Worm (Caenorhabditis elegans) whole organism, L2 larva: ENCODE data around the gene ntc-1.

Source experiments
- C34F6.9 ChIP-seq: fragments of 150-350 bp; optimal IDR thresholded peaks from 2 replicates; lab custom pipeline; 2014; ENCODE audit warnings: missing biosample characterization, missing genetic modification characterization
- F13H6.1 ChIP-seq: sonication (generic microtip); optimal IDR thresholded peaks from 2 replicates; lab custom pipeline; 2016; ENCODE audit warnings: missing genetic modification characterization, missing compliant biosample characterization
- R02D3.7 ChIP-seq: fragments of 150-350 bp; optimal IDR thresholded peaks from 2 replicates; lab custom pipeline; 2014; ENCODE audit warnings: missing biosample characterization, missing genetic modification characterization
- Y55F3AM.14 ChIP-seq: fragments of 200-800 bp; sonication (Bioruptor generic); optimal IDR thresholded peaks from 2 replicates; lab custom pipeline; 2018; ENCODE audit warnings: mild to moderate bottlenecking, missing genetic modification characterization, missing compliant biosample characterization
- ZK546.5 ChIP-seq: sonication (generic microtip); optimal IDR thresholded peaks from 2 replicates; lab custom pipeline; 2017; ENCODE audit warnings: missing biosample characterization, missing genetic modification characterization
- alr-1 ChIP-seq: fragments of 150-350 bp; optimal IDR thresholded peaks from 2 replicates; lab custom pipeline; 2014; ENCODE audit warnings: missing biosample characterization, missing genetic modification characterization
- aly-2 ChIP-seq: fragments of 150-350 bp; optimal IDR thresholded peaks from 2 replicates; lab custom pipeline; 2014; ENCODE audit warnings: missing biosample characterization, missing genetic modification characterization
- blmp-1 ChIP-seq: sonication (generic microtip); optimal IDR thresholded peaks from 2 replicates; lab custom pipeline; 2017; ENCODE audit warnings: missing genetic modification characterization, mild to moderate bottlenecking, missing compliant biosample characterization, antibody characterized with exemption, moderate library complexity; ENCODE audit not compliant: insufficient read depth
- ceh-16 ChIP-seq: fragments of 150-350 bp; optimal IDR thresholded peaks from 2 replicates; lab custom pipeline; 2014; ENCODE audit warnings: missing biosample characterization, missing genetic modification characterization
- crh-2 ChIP-seq: sonication (generic microtip); optimal IDR thresholded peaks from 2 replicates; lab custom pipeline; 2017; ENCODE audit warnings: missing biosample characterization, missing genetic modification characterization
- dmd-4 ChIP-seq: sonication (generic microtip); optimal IDR thresholded peaks from 2 replicates; lab custom pipeline; 2017; ENCODE audit warnings: missing biosample characterization, missing genetic modification characterization
- egl-27 ChIP-seq: sonication (generic microtip); optimal IDR thresholded peaks from 3 replicates; lab custom pipeline; 2017; ENCODE audit warnings: missing biosample characterization, missing genetic modification reagents, missing genetic modification characterization
- elt-1 ChIP-seq: fragments of 150-350 bp; optimal IDR thresholded peaks from 2 replicates; lab custom pipeline; 2014; ENCODE audit warnings: missing biosample characterization, missing genetic modification characterization
- fos-1 ChIP-seq: fragments of 150-350 bp; optimal IDR thresholded peaks from 2 replicates; lab custom pipeline; 2014; ENCODE audit warnings: missing biosample characterization, missing genetic modification characterization
- gmeb-1 ChIP-seq: fragments of 150-350 bp; optimal IDR thresholded peaks from 2 replicates; lab custom pipeline; 2014; ENCODE audit warnings: missing biosample characterization, missing genetic modification characterization
- lin-11 ChIP-seq: fragments of 150-350 bp; sonication (generic microtip); optimal IDR thresholded peaks from 2 replicates; lab custom pipeline; 2014; ENCODE audit warnings: missing biosample characterization, missing genetic modification characterization, inconsistent platforms, mixed read lengths
- lin-13 ChIP-seq: fragments of 150-350 bp; optimal IDR thresholded peaks from 2 replicates; lab custom pipeline; 2014; ENCODE audit warnings: missing biosample characterization, missing genetic modification reagents, missing genetic modification characterization
- lin-39 ChIP-seq: fragments of 150-350 bp; optimal IDR thresholded peaks from 2 replicates; lab custom pipeline; 2014; ENCODE audit warnings: missing biosample characterization, missing genetic modification reagents, missing genetic modification characterization
- lsy-2 ChIP-seq, 2 experiments: fragments of 150-350 bp in 1 of 2; sonication (generic microtip) in 1 of 2; optimal IDR thresholded peaks; 2 replicates each; lab custom pipeline; 2014 to 2017; ENCODE audit warnings: missing biosample characterization in 2 of 2, missing genetic modification characterization in 2 of 2
- mab-5 ChIP-seq: fragments of 150-350 bp; optimal IDR thresholded peaks from 2 replicates; lab custom pipeline; 2014; ENCODE audit warnings: missing biosample characterization, missing genetic modification characterization
- mbf-1 ChIP-seq: sonication (generic microtip); optimal IDR thresholded peaks from 2 replicates; lab custom pipeline; 2017; ENCODE audit warnings: missing biosample characterization, missing genetic modification characterization
- nhr-11 ChIP-seq: fragments of 150-350 bp; optimal IDR thresholded peaks from 2 replicates; lab custom pipeline; 2014; ENCODE audit warnings: missing biosample characterization, missing genetic modification characterization
- nhr-12 ChIP-seq: fragments of 150-350 bp; optimal IDR thresholded peaks from 2 replicates; lab custom pipeline; 2014; ENCODE audit warnings: missing biosample characterization, missing genetic modification characterization
- nhr-129 ChIP-seq: fragments of 150-350 bp; optimal IDR thresholded peaks from 2 replicates; lab custom pipeline; 2014; ENCODE audit warnings: missing biosample characterization, missing genetic modification characterization
- nhr-21 ChIP-seq: fragments of 150-350 bp; optimal IDR thresholded peaks from 2 replicates; lab custom pipeline; 2014; ENCODE audit warnings: missing biosample characterization, missing genetic modification characterization
- nhr-237 ChIP-seq: fragments of 150-350 bp; optimal IDR thresholded peaks from 2 replicates; lab custom pipeline; 2014; ENCODE audit warnings: missing biosample characterization, missing genetic modification characterization
- nhr-25 ChIP-seq: fragments of 150-350 bp; sonication (generic microtip); optimal IDR thresholded peaks from 3 replicates; lab custom pipeline; 2014; ENCODE audit warnings: missing biosample characterization, missing genetic modification characterization
- nhr-6 ChIP-seq: fragments of 150-350 bp; optimal IDR thresholded peaks from 2 replicates; lab custom pipeline; 2014; ENCODE audit warnings: missing biosample characterization, missing genetic modification characterization
- nhr-77 ChIP-seq: fragments of 150-350 bp; optimal IDR thresholded peaks from 2 replicates; lab custom pipeline; 2014; ENCODE audit warnings: missing biosample characterization, missing genetic modification characterization
- peb-1 ChIP-seq: fragments of 150-350 bp; optimal IDR thresholded peaks from 2 replicates; lab custom pipeline; 2014; ENCODE audit warnings: missing biosample characterization, missing genetic modification characterization
- sma-3 ChIP-seq: sonication (generic microtip); optimal IDR thresholded peaks from 2 replicates; lab custom pipeline; 2016; ENCODE audit warnings: missing genetic modification reagents, missing genetic modification characterization, missing compliant biosample characterization
- sma-9 ChIP-seq, 2 experiments: fragments of 150-350 bp in 1 of 2; sonication (generic microtip) in 1 of 2; optimal IDR thresholded peaks; 2 replicates each; lab custom pipeline; 2014 to 2016; ENCODE audit warnings: missing genetic modification characterization in 2 of 2, mild to moderate bottlenecking in 1 of 2, missing biosample characterization in 1 of 2, missing compliant biosample characterization in 1 of 2, missing genetic modification reagents in 1 of 2, moderate library complexity in 1 of 2
- unc-39 ChIP-seq: fragments of 150-350 bp; optimal IDR thresholded peaks from 2 replicates; lab custom pipeline; 2014; ENCODE audit warnings: missing biosample characterization, missing genetic modification characterization
- unc-55 ChIP-seq: fragments of 150-350 bp; sonication (generic microtip); optimal IDR thresholded peaks from 3 replicates; lab custom pipeline; 2014; ENCODE audit warnings: missing biosample characterization, missing genetic modification reagents, missing genetic modification characterization
- unc-62 ChIP-seq: fragments of 150-350 bp; optimal IDR thresholded peaks from 2 replicates; lab custom pipeline; 2014; ENCODE audit warnings: missing biosample characterization, missing genetic modification reagents, missing genetic modification characterization
- zag-1 ChIP-seq: fragments of 150-350 bp; optimal IDR thresholded peaks from 2 replicates; lab custom pipeline; 2014; ENCODE audit warnings: missing biosample characterization, missing genetic modification characterization
- ztf-11 ChIP-seq: sonication (generic microtip); optimal IDR thresholded peaks from 2 replicates; lab custom pipeline; 2017; ENCODE audit warnings: missing biosample characterization, missing genetic modification characterization

Gene ntc-1

DNA sequence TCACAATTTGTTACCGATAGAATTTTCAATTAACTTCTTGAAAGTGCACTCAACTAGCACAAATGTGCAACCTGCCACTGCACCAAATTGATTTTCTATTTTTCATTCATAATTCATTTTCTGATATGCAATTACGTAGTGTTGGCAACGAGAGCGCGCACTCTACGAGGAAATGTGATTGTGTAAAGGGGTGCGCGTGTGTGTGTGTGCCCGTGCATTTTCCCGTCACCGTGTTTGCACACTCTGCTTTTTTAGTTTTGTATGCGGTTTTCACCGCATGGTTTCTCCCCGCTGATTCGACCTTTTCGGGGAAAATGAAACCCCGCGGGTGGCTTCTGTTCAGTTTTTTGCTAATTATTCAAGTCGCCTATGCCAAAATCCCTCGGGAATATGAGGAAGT lies 24.3 kb downstream of the ntc-1 start, which contains the start of gene T07F12.2:
TSS of gene T07F12.2 (plus strand) at position 87 of the 400 bp plus-strand sequence.
- TF ChIP-seq alr-1 (tag; lab: Kevin White, UChicago): no peak
- no peak for TF ChIP-seq mab-5
- no peak for TF ChIP-seq unc-62 (GFP tag; lab: Kevin White, UChicago)
- TF ChIP-seq crh-2 (tag; lab: Kevin White, UChicago): peak; percentile 0
- no peak for TF ChIP-seq dmd-4 (tag; lab: Kevin White, UChicago)
- TF ChIP-seq peb-1: no peak
- TF ChIP-seq blmp-1 (tag; lab: Kevin White, UChicago): no peak
- no peak for TF ChIP-seq elt-1 (tag; lab: Kevin White, UChicago)
- no peak for TF ChIP-seq zag-1 (tag; lab: Kevin White, UChicago)
- TF ChIP-seq unc-55 (GFP tag; lab: Kevin White, UChicago): peak; percentile 30
- TF ChIP-seq aly-2: no peak
- no peak for TF ChIP-seq ztf-11
- TF ChIP-seq gmeb-1 (tag; lab: Kevin White, UChicago): peak; percentile 10
- peak; percentile 39 for TF ChIP-seq sma-9 (GFP tag; optimal IDR thresholded peaks at IDR 0.05; lab: Kevin White, UChicago)
- TF ChIP-seq sma-9 (tag; optimal IDR thresholded peaks at IDR 0.05; lab: Kevin White, UChicago): no peak
- peak in 1 of 2 experiments; percentile 38 for TF ChIP-seq lsy-2 (tag; optimal IDR thresholded peaks at IDR 0.05; lab: Kevin White, UChicago)
- no peak for TF ChIP-seq ZK546.5
- TF ChIP-seq nhr-11 (tag; lab: Kevin White, UChicago): no peak
- no peak for TF ChIP-seq egl-27
- TF ChIP-seq lin-11: no peak
- TF ChIP-seq F13H6.1 (tag; lab: Kevin White, UChicago): peak; percentile 3
- peak; percentile 4 for TF ChIP-seq ceh-16
- TF ChIP-seq nhr-129 (tag; lab: Kevin White, UChicago): peak; percentile 20

DNA sequence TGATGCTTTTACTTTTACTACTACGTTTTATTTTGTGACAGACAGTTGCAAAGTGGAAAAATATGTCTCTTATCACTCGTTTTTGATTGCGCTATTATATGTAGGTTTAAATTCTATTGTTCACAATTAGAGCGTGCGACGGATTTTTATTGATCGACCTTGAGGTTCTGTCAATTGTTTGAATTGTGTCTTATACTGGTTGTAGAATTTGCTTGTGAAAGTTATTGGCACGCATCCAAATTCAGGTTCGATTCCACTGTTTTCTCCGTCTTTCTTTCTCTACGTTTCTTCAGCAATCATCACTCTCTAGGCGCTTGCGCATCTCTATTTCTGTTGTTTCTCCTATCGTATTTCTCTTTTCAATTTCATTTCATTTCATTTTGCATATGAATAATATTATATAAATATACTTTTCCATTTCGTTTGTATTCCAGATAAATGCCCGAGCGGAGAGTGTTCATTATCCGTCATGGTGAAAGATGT lies 27.8 kb downstream of the ntc-1 start, which contains the start of gene T07F12.1:
TSS of gene T07F12.1 (plus strand) at position 433 of the 483 bp plus-strand sequence.
- no peak for TF ChIP-seq C34F6.9
- TF ChIP-seq nhr-25: peak; percentile 58
- peak; percentile 72 for TF ChIP-seq blmp-1 (tag; lab: Kevin White, UChicago)
- peak in 1 of 2 experiments; percentile 12 for TF ChIP-seq lsy-2 (tag; optimal IDR thresholded peaks at IDR 0.05; lab: Kevin White, UChicago)
- peak; percentile 24 for TF ChIP-seq fos-1 (tag; lab: Kevin White, UChicago)
- peak; percentile 32 for TF ChIP-seq gmeb-1 (tag; lab: Kevin White, UChicago)
- TF ChIP-seq sma-9 (GFP tag; optimal IDR thresholded peaks at IDR 0.05; lab: Kevin White, UChicago): peak; percentile 19
- no peak for TF ChIP-seq sma-9 (tag; optimal IDR thresholded peaks at IDR 0.05; lab: Kevin White, UChicago)
- TF ChIP-seq F13H6.1 (tag; lab: Kevin White, UChicago): no peak
- no peak for TF ChIP-seq dmd-4 (tag; lab: Kevin White, UChicago)
- peak; percentile 38 for TF ChIP-seq sma-3 (GFP tag; lab: Kevin White, UChicago)
- TF ChIP-seq nhr-6 (tag; lab: Kevin White, UChicago): no peak

DNA sequence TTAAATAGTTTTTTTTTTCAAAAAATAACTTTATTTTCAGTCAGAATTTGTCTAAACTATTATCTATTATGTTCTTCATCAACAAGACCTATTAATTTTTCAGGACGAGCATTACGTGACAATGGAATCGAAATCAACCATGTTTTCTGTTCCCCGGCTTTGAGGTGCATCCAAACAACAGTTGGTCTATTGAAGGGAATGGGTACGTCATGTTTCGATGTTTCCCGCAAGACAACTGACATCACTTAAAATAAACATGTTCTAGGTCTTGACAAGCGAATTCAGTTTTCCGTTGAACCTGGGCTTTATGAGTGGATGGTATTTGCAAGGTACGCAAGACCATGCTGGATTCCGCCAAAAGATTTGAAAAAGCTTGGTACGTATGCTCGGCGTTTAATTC lies 29.3 kb downstream of the ntc-1 start:
- TF ChIP-seq unc-39 (tag; lab: Kevin White, UChicago): no peak
- TF ChIP-seq unc-62 (GFP tag; lab: Kevin White, UChicago): no peak
- peak; percentile 3 for TF ChIP-seq sma-9 (GFP tag; optimal IDR thresholded peaks at IDR 0.05; lab: Kevin White, UChicago)
- TF ChIP-seq sma-9 (tag; optimal IDR thresholded peaks at IDR 0.05; lab: Kevin White, UChicago): no peak
- TF ChIP-seq F13H6.1 (tag; lab: Kevin White, UChicago): peak; percentile 43
- TF ChIP-seq ztf-11: no peak
- peak; percentile 56 for TF ChIP-seq nhr-129 (tag; lab: Kevin White, UChicago)
- TF ChIP-seq lin-11: no peak

DNA sequence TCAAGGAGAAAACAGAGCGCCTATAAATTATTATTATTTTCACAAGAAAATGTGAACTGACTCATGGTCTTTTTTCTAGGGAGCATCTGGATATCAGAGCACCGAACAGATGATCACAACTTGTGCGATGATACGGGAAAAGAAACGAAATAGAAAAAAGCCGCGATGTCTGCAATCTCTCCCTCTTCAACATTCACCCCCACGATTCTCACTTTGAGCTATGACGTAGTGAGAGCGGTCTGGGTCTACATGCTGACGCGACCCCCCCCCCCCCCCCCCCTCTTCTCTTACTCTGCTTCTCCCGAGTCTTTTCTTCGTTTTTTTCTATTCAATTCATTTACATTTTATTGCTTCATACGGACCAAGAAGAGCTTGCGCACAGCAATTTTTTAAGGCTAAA lies 33.7 kb downstream of the ntc-1 start:
- TF ChIP-seq nhr-12 (tag; lab: Kevin White, UChicago): no peak
- peak; percentile 58 for TF ChIP-seq F13H6.1 (tag; lab: Kevin White, UChicago)
- TF ChIP-seq alr-1 (tag; lab: Kevin White, UChicago): no peak
- no peak for TF ChIP-seq mab-5
- TF ChIP-seq unc-55 (GFP tag; lab: Kevin White, UChicago): peak; percentile 12
- peak; percentile 17 for TF ChIP-seq C34F6.9
- no peak for TF ChIP-seq sma-3 (GFP tag; lab: Kevin White, UChicago)
- no peak for TF ChIP-seq nhr-21 (tag; lab: Kevin White, UChicago)
- peak; percentile 69 for TF ChIP-seq Y55F3AM.14 (GFP tag; lab: Kevin White, UChicago)
- TF ChIP-seq sma-9 (GFP tag; optimal IDR thresholded peaks at IDR 0.05; lab: Kevin White, UChicago): peak; percentile 43
- no peak for TF ChIP-seq sma-9 (tag; optimal IDR thresholded peaks at IDR 0.05; lab: Kevin White, UChicago)

DNA sequence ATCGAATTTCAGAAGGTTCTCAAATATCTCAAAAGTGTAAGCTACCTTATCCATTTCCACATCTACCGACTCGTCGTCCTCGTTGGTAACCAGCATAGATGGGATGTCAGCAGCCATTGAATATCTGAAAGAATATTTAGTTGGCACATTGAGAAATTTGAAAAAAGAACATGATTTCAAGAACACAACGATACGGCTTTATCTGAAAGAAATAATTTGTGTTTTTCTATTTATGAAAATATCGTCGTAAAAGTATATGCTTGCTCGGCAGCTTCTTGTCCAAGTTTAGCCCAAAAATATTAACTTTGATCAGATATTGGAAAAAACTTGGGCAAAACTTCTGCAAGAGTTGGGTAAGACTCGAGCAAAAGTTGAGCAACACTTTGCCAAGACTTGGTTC lies 34.8 kb downstream of the ntc-1 start, which contains the start of gene T07F12.4:
TSS of gene T07F12.4 (minus strand) at position 130 of the 400 bp plus-strand sequence.
- TF ChIP-seq nhr-6 (tag; lab: Kevin White, UChicago) (no peak), lin-39 (tag; lab: Kevin White, UChicago) (no peak), nhr-25 (no peak), mbf-1 (tag; lab: Kevin White, UChicago) (no peak), lin-13 (GFP tag; lab: Kevin White, UChicago) (no peak), Y55F3AM.14 (GFP tag; lab: Kevin White, UChicago) (no peak), lin-11 (no peak), R02D3.7 (no peak), nhr-237 (no peak), dmd-4 (tag; lab: Kevin White, UChicago) (no peak), mab-5 (no peak), ceh-16 (no peak), peb-1 (no peak), alr-1 (tag; lab: Kevin White, UChicago) (no peak), blmp-1 (tag; lab: Kevin White, UChicago) (no peak), nhr-21 (tag; lab: Kevin White, UChicago) (no peak), unc-39 (tag; lab: Kevin White, UChicago) (no peak), C34F6.9 (no peak), nhr-77 (no peak)
- TF ChIP-seq, all 48 proteins: peak for 0
